Worm (Caenorhabditis elegans) whole organism, late embryonic: ENCODE results near the gene C48D1.9.

Experiments used
- C08G9.2 ChIP-seq: sonication (generic microtip); optimal IDR thresholded peaks from 2 replicates; lab custom pipeline; 2016; ENCODE audit warnings: mild to moderate bottlenecking, missing genetic modification characterization, moderate library complexity, missing compliant biosample characterization
- C38D4.7 ChIP-seq: fragments of 200-800 bp; sonication (Bioruptor generic); optimal IDR thresholded peaks from 2 replicates; lab custom pipeline; 2018; ENCODE audit warnings: mild to moderate bottlenecking, missing genetic modification characterization, moderate library complexity, missing compliant biosample characterization
- F13H6.1 ChIP-seq: sonication (generic microtip); optimal IDR thresholded peaks from 2 replicates; lab custom pipeline; 2016; ENCODE audit warnings: missing genetic modification characterization, missing compliant biosample characterization
- Y22D7AL.16 ChIP-seq: sonication (generic microtip); optimal IDR thresholded peaks from 2 replicates; lab custom pipeline; 2016; ENCODE audit warnings: missing genetic modification characterization, missing compliant biosample characterization
- ceh-18 ChIP-seq: sonication (generic microtip); optimal IDR thresholded peaks from 2 replicates; lab custom pipeline; 2016; ENCODE audit warnings: missing genetic modification characterization, missing compliant biosample characterization
- ceh-19 ChIP-seq: fragments of 200-800 bp; sonication (Bioruptor generic); optimal IDR thresholded peaks from 2 replicates; lab custom pipeline; 2018; ENCODE audit warnings: mild to moderate bottlenecking, missing genetic modification characterization, missing compliant biosample characterization
- ceh-22 ChIP-seq: sonication (generic microtip); optimal IDR thresholded peaks from 2 replicates; lab custom pipeline; 2017; ENCODE audit warnings: missing biosample characterization, missing genetic modification characterization
- ceh-24 ChIP-seq: sonication (generic microtip); optimal IDR thresholded peaks from 2 replicates; lab custom pipeline; 2016; ENCODE audit warnings: mild to moderate bottlenecking, missing genetic modification characterization, missing compliant biosample characterization
- ceh-31 ChIP-seq: sonication (generic microtip); optimal IDR thresholded peaks from 2 replicates; lab custom pipeline; 2016; ENCODE audit warnings: missing genetic modification characterization, missing compliant biosample characterization
- ceh-45 ChIP-seq: fragments of 200-800 bp; sonication (Bioruptor generic); IDR thresholded peaks from 2 replicates; pipeline ENCODE4 v1.3.6; 2022; ENCODE audit warnings: missing genetic modification reagents, missing genetic modification characterization, missing compliant biosample characterization
- ceh-6 ChIP-seq: fragments of 200-800 bp; sonication (Bioruptor generic); optimal IDR thresholded peaks from 2 replicates; lab custom pipeline; 2018; ENCODE audit warnings: mild to moderate bottlenecking, missing genetic modification characterization, missing compliant biosample characterization
- dve-1 ChIP-seq: sonication (generic microtip); optimal IDR thresholded peaks from 2 replicates; lab custom pipeline; 2017; ENCODE audit warnings: antibody characterized with exemption, mild to moderate bottlenecking, missing genetic modification characterization, missing compliant biosample characterization
- elt-4 ChIP-seq: sonication (generic microtip); optimal IDR thresholded peaks from 2 replicates; lab custom pipeline; 2016; ENCODE audit warnings: missing genetic modification characterization, missing compliant biosample characterization
- eyg-1 ChIP-seq: sonication (generic microtip); optimal IDR thresholded peaks from 2 replicates; lab custom pipeline; 2016; ENCODE audit warnings: missing genotype, missing genetic modification characterization, missing compliant biosample characterization
- fax-1 ChIP-seq: sonication (generic microtip); optimal IDR thresholded peaks from 2 replicates; lab custom pipeline; 2016; ENCODE audit warnings: missing genotype, missing genetic modification characterization, missing compliant biosample characterization
- gmeb-2 ChIP-seq: sonication (generic microtip); optimal IDR thresholded peaks from 2 replicates; lab custom pipeline; 2016; ENCODE audit warnings: missing genetic modification characterization, inconsistent platforms, missing compliant biosample characterization
- hlh-15 ChIP-seq: sonication (generic microtip); optimal IDR thresholded peaks from 2 replicates; lab custom pipeline; 2016; ENCODE audit warnings: missing genetic modification characterization, missing compliant biosample characterization
- hlh-30 ChIP-seq: sonication (generic microtip); optimal IDR thresholded peaks from 2 replicates; lab custom pipeline; 2017; ENCODE audit warnings: antibody characterized with exemption, missing genetic modification characterization, missing compliant biosample characterization; ENCODE audit not compliant: insufficient read depth
- nfya-1 ChIP-seq: sonication (generic microtip); optimal IDR thresholded peaks from 2 replicates; lab custom pipeline; 2017; ENCODE audit warnings: missing genetic modification characterization, mild to moderate bottlenecking, missing compliant biosample characterization, antibody characterized with exemption, moderate library complexity
- nhr-232 ChIP-seq: sonication (generic microtip); optimal IDR thresholded peaks from 2 replicates; lab custom pipeline; 2016; ENCODE audit warnings: missing genetic modification characterization, missing compliant biosample characterization
- odd-2 ChIP-seq: sonication (generic microtip); optimal IDR thresholded peaks from 2 replicates; lab custom pipeline; 2017; ENCODE audit warnings: antibody characterized with exemption, mild to moderate bottlenecking, missing genetic modification characterization, missing compliant biosample characterization
- pag-3 ChIP-seq: sonication (generic microtip); optimal IDR thresholded peaks from 2 replicates; lab custom pipeline; 2016; ENCODE audit warnings: missing compliant biosample characterization, missing genetic modification characterization, borderline replicate concordance
- pat-9 ChIP-seq: fragments of 200-800 bp; sonication (Bioruptor generic); optimal IDR thresholded peaks from 2 replicates; lab custom pipeline; 2018; ENCODE audit warnings: mild to moderate bottlenecking, missing genetic modification characterization, moderate library complexity, missing compliant biosample characterization
- pros-1 ChIP-seq: fragments of 150-350 bp; optimal IDR thresholded peaks from 2 replicates; lab custom pipeline; 2014; ENCODE audit warnings: missing biosample characterization, missing genetic modification reagents, missing genetic modification characterization
- rnt-1 ChIP-seq: sonication (generic microtip); optimal IDR thresholded peaks from 2 replicates; lab custom pipeline; 2016; ENCODE audit warnings: missing genetic modification characterization, missing compliant biosample characterization
- sox-4 ChIP-seq: sonication (generic microtip); optimal IDR thresholded peaks from 2 replicates; lab custom pipeline; 2017; ENCODE audit warnings: mild to moderate bottlenecking, missing genetic modification characterization, inconsistent platforms, missing compliant biosample characterization
- tbx-2 ChIP-seq: sonication (generic microtip); optimal IDR thresholded peaks from 2 replicates; lab custom pipeline; 2016; ENCODE audit warnings: missing genetic modification characterization, missing compliant biosample characterization
- ttx-3 ChIP-seq: sonication (generic microtip); optimal IDR thresholded peaks from 2 replicates; lab custom pipeline; 2016; ENCODE audit warnings: missing genetic modification reagents, missing genetic modification characterization, missing compliant biosample characterization
- unc-42 ChIP-seq: sonication (generic microtip); optimal IDR thresholded peaks from 2 replicates; lab custom pipeline; 2016; ENCODE audit warnings: missing genotype, missing genetic modification characterization, missing compliant biosample characterization
- unc-86 ChIP-seq: sonication (generic microtip); optimal IDR thresholded peaks from 2 replicates; lab custom pipeline; 2016; ENCODE audit warnings: missing genetic modification characterization, missing compliant biosample characterization

C48D1.9 gene

DNA sequence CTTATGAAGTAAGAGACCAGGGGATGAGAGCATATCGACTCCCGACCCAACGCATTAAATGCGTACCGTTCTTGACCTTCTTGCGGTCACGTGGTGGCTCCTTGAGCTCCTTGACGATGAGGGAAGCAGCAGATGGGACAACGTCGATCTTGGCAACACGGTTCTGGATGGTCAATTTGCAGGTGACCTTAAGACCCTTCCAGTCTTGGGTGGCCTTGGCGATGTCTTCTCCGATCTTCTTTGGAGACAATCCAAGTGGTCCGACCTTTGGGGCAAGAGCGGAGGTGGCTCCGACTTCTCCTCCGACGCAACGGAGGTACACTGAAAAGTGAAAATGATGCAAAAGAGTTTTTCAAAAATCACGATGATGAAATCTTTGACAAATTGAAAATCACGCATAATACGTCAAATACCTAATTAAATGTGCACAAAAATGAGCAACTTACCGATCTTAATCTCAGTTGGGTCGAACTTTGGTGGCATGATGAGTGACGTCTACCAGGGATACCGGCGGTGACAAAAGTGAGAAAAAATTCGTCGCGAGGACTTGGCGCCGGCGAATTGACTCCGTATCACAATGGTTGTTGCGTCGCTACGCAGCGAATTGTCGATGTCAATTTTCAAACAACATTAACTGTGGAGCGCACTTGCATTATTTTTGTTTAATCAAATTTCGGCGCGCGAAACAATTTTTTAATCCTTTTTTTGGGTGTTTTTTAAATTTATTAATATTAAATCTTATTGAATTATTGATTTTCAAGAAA, 30.8 kb upstream of the C48D1.9 start, which contains the start of gene rpl-12 (continued):
- peak; percentile 92 for TF ChIP-seq nfya-1 (tag; lab: Kevin White, UChicago)
- peak; percentile 82 for TF ChIP-seq unc-86 (tag; lab: Kevin White, UChicago)
- no peak for TF ChIP-seq sox-4 (tag; lab: Kevin White, UChicago)
- peak; percentile 9 for TF ChIP-seq gmeb-2
- peak; percentile 4 for TF ChIP-seq eyg-1 (tag; lab: Kevin White, UChicago)
- no peak for TF ChIP-seq ceh-22 (tag; lab: Kevin White, UChicago)
- TF ChIP-seq elt-4 (tag; lab: Kevin White, UChicago), result no peak
- TF ChIP-seq odd-2 (tag; lab: Kevin White, UChicago), result no peak
- peak; percentile 27 for TF ChIP-seq ttx-3 (tag; lab: Kevin White, UChicago)
- TF ChIP-seq C38D4.7 (GFP tag; lab: Kevin White, UChicago), result no peak
- no peak for TF ChIP-seq pag-3 (tag; lab: Kevin White, UChicago)
- TF ChIP-seq ceh-19 (GFP tag; lab: Kevin White, UChicago), result no peak
- no peak for TF ChIP-seq nhr-232 (tag; lab: Kevin White, UChicago)
- peak; percentile 100 for TF ChIP-seq unc-42 (tag; lab: Kevin White, UChicago)
- peak; percentile 83 for TF ChIP-seq dve-1 (tag; lab: Kevin White, UChicago)
- peak; percentile 73 for TF ChIP-seq pros-1
- 0 out of 2 replicates have a peak, but pooled peaks have one; percentile 50 for TF ChIP-seq ceh-45 (GFP tag; lab: Robert Waterston, UW)
- peak; percentile 73 for TF ChIP-seq rnt-1 (tag; lab: Kevin White, UChicago)
- peak; percentile 30 for TF ChIP-seq C08G9.2 (tag; lab: Kevin White, UChicago)
- no peak for TF ChIP-seq Y22D7AL.16
- no peak for TF ChIP-seq hlh-15
- TF ChIP-seq ceh-18 (tag; lab: Kevin White, UChicago), result peak; percentile 94
- TF ChIP-seq, all 69 proteins: peak for 42

ce11 chrIV:13238943-13239861, 29.7 kb upstream of the C48D1.9 start, which contains the start of gene tag-115:
tag-115 (minus strand) TSS chrIV:13239414.
- TF ChIP-seq ceh-6 (GFP tag; lab: Kevin White, UChicago) (no peak), elt-4 (tag; lab: Kevin White, UChicago) (no peak), F13H6.1 (tag; lab: Kevin White, UChicago) (no peak), fax-1 (tag; lab: Kevin White, UChicago) (no peak), hlh-30 (tag; lab: Kevin White, UChicago) (no peak), ceh-31 (no peak), pat-9 (tag; lab: Kevin White, UChicago) (no peak), tbx-2 (tag; lab: Kevin White, UChicago) (no peak), ceh-19 (GFP tag; lab: Kevin White, UChicago) (no peak)

DNA sequence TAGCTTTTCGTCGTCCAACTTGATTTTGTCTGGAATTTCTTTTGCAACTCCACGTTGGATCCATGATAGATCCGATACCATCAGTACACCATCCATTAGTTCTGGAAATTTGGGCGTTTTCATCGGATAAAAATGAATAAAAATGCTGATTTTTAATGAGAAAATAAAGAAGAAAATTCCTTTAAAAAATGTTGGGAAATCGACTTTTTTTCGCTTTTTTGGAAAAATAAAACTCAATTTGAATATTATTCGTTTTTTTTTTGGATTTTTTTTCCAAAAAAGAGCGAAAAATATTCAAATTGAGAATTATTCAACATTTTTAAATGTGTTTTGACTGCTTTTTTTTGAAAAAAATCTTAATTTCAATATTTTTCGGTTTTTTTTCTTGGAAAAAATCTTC, 27.0 kb upstream of the C48D1.9 start, which contains the start of gene pwp-1:
Gene pwp-1, minus strand, starts transcription at position 101 of the 400 bp plus-strand sequence.
- TF ChIP-seq elt-4 (tag; lab: Kevin White, UChicago), result no peak
- TF ChIP-seq eyg-1 (tag; lab: Kevin White, UChicago), result no peak
- TF ChIP-seq, all 69 proteins: peak for 0

- TF ChIP-seq ceh-24 (tag; lab: Kevin White, UChicago) (no peak), nfya-1 (tag; lab: Kevin White, UChicago) (peak; percentile 47), unc-42 (tag; lab: Kevin White, UChicago) (peak; percentile 77)
Observed at ce11 chrIV:13231393-13231792, 21.9 kb upstream of the C48D1.9 start.
